Fruit fly (Drosophila melanogaster): ENCODE data around the gene Gad1.

DNA sequence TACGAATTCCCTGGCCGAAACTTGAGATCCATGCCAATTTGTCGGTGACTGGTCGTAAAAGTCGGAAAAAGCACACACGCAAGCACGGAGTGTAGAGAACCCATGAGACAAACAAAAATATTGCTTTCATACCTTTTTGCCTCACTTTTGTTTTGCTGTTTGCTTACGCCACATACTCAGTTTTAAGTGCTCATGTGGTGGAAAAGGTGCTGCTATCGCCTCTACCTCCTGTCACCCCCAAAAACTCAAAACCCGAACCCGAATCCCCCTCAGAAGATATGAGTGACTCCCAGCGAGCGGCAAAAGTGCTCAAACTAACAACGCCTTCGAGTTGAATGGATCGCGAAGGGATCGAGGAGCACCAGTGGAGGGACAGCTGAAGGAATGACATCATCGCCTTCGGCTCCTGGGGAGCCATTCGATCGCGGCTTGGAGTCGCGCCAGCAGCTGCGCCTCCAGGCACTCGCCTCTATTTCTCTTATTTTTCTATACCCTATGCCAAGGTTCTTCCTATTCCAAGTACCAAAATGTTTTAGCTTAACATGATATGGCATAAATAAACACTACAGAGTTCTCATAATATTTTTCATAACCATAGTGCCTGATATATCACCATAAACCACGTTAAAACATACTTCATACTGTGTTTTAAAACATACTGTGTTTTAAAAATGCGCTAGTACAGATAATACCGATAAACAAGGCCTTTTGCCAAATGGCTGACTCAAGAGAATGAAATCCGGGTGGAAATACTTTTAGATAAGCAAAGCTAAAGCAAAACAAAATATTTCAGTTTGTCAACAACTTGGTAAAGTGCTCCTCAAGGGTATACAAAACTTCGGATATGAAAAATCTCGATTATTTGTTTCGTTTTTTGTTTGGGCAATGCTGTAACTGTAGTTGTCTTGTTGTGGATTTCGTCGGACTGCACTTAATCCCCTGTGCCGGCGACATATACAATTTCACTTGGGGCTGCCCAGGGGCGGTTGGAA, 32.1 kb upstream of the Gad1 start:
- no peak for TF ChIP-seq CG8478 (optimal IDR thresholded peaks at IDR 0.05)
- no peak for TF ChIP-seq CTCF (optimal IDR thresholded peaks at IDR 0.05)

Measured in S2 (cell line).